Worm (Caenorhabditis elegans): Measurements from ENCODE around the gene twk-7.

The twk-7 gene

ce11 chrIII:8646021-8646420 is 2.5 kb upstream of the twk-7 start (continued):
- TF ChIP-seq madf-5 (GFP tag; IDR thresholded peaks at IDR 0.05) (no peak), lim-7 (GFP tag; IDR thresholded peaks at IDR 0.05) (peak; percentile 77), egl-27 (tag; optimal IDR thresholded peaks at IDR 0.05) (no peak), daf-8 (GFP tag; IDR thresholded peaks at IDR 0.05) (no peak), pqm-1 (tag; optimal IDR thresholded peaks at IDR 0.05) (no peak), Y75B8A.6 (GFP tag; IDR thresholded peaks at IDR 0.05) (no peak), egl-43 (GFP tag; IDR thresholded peaks at IDR 0.05) (no peak), madf-9 (GFP tag; conservative IDR thresholded peaks at IDR 0.05) (no peak), F26F4.8 (GFP tag; conservative IDR thresholded peaks at IDR 0.05) (0 out of 2 replicates have a peak, but pooled peaks have one; percentile 42), ceh-62 (tag; optimal IDR thresholded peaks at IDR 0.05) (no peak), fkh-10 (GFP tag; optimal IDR thresholded peaks at IDR 0.05) (no peak), lin-39 (tag; optimal IDR thresholded peaks at IDR 0.05) (no peak), tag-97 (GFP tag; IDR thresholded peaks at IDR 0.05) (no peak), arid-1 (GFP tag; conservative IDR thresholded peaks at IDR 0.05) (no peak; the same call in 1 of the 2 replicates), nhr-42 (GFP tag; IDR thresholded peaks at IDR 0.05) (no peak), nhr-237 (tag; optimal IDR thresholded peaks at IDR 0.05) (no peak), ZK337.2 (GFP tag; IDR thresholded peaks at IDR 0.05) (no peak), zfp-3 (GFP tag; conservative IDR thresholded peaks at IDR 0.05) (no peak), mdl-1 (tag; optimal IDR thresholded peaks at IDR 0.05) (no peak), hlh-30 (tag; optimal IDR thresholded peaks at IDR 0.05; ENCODE audit: insufficient read depth) (no peak), T20F7.1 (GFP tag; optimal IDR thresholded peaks at IDR 0.05) (peak; percentile 13), sdz-12 (GFP tag; optimal IDR thresholded peaks at IDR 0.05) (no peak), zfp-2 (tag; optimal IDR thresholded peaks at IDR 0.05) (no peak), zip-11 (GFP tag; IDR thresholded peaks at IDR 0.05) (no peak), ces-1 (GFP tag; optimal IDR thresholded peaks at IDR 0.05) (no peak), ceh-82 (tag; optimal IDR thresholded peaks at IDR 0.05) (no peak), aly-2 (tag; optimal IDR thresholded peaks at IDR 0.05) (no peak), lin-29 (GFP tag; IDR thresholded peaks at IDR 0.05) (no peak), ceh-28 (tag; optimal IDR thresholded peaks at IDR 0.05) (no peak), nhr-48 (tag; optimal IDR thresholded peaks at IDR 0.05) (no peak), ceh-44 (GFP tag; IDR thresholded peaks at IDR 0.05) (0 out of 2 replicates have a peak, but pooled peaks have one; percentile 39), lin-38 (GFP tag; IDR thresholded peaks at IDR 0.05) (no peak), snpc-4 (tag; optimal IDR thresholded peaks at IDR 0.05) (no peak), nhr-102 (tag; optimal IDR thresholded peaks at IDR 0.05) (no peak), lin-1 (GFP tag; IDR thresholded peaks at IDR 0.05) (no peak)

ce11 chrIII:8639188-8639795 is 4.2 kb downstream of the twk-7 start, which contains the start of gene fip-1:
Gene fip-1 (plus strand): TSS chrIII:8639745.
- peak; percentile 23; the same call in 1 of the 2 replicates for TF ChIP-seq dmd-6 (GFP tag; IDR thresholded peaks at IDR 0.05)
- no peak for TF ChIP-seq fkh-10 (GFP tag; optimal IDR thresholded peaks at IDR 0.05)
- peak; percentile 80 for TF ChIP-seq pha-4 (GFP tag; IDR thresholded peaks at IDR 0.05)
- TF ChIP-seq pha-4 (tag; optimal IDR thresholded peaks at IDR 0.05) = no peak
- peak in 1 of 2 experiments; percentile 77 for TF ChIP-seq daf-16 (GFP tag; optimal IDR thresholded peaks at IDR 0.05)
- peak; percentile 57 for TF ChIP-seq daf-16 (tag; optimal IDR thresholded peaks at IDR 0.05)
- peak; percentile 91 for TF ChIP-seq dmd-8 (GFP tag; IDR thresholded peaks at IDR 0.05)
- peak; percentile 20 for TF ChIP-seq nhr-48 (tag; optimal IDR thresholded peaks at IDR 0.05)
- peak; percentile 33 for TF ChIP-seq unc-130 (GFP tag; optimal IDR thresholded peaks at IDR 0.05)
- no peak for TF ChIP-seq cey-2 (tag; optimal IDR thresholded peaks at IDR 0.05; ENCODE audit: borderline replicate concordance, insufficient read depth)
- TF ChIP-seq snpc-1.2 (GFP tag; IDR thresholded peaks at IDR 0.05) = peak; percentile 59
- 0 out of 2 replicates have a peak, but pooled peaks have one; percentile 49 for TF ChIP-seq ceh-44 (GFP tag; IDR thresholded peaks at IDR 0.05)
- peak; percentile 41 for TF ChIP-seq hmg-1.1 (GFP tag; IDR thresholded peaks at IDR 0.05)
- TF ChIP-seq nhr-42 (GFP tag; IDR thresholded peaks at IDR 0.05) = peak; percentile 48; the same call in 1 of the 2 replicates
- TF ChIP-seq ctbp-1 (GFP tag; IDR thresholded peaks at IDR 0.05) = 0 out of 2 replicates have a peak, but pooled peaks have one; percentile 39
- TF ChIP-seq hlh-30 (tag; optimal IDR thresholded peaks at IDR 0.05; ENCODE audit: insufficient read depth) = peak; percentile 41
- peak; percentile 92 for TF ChIP-seq aha-1 (tag)
- peak; percentile 81 for TF ChIP-seq vab-7 (GFP tag; IDR thresholded peaks at IDR 0.05)
- TF ChIP-seq gei-8 (GFP tag; optimal IDR thresholded peaks at IDR 0.05) = peak; percentile 36
- TF ChIP-seq nhr-28 (tag; optimal IDR thresholded peaks at IDR 0.05) = no peak
- TF ChIP-seq tra-1 (GFP tag; IDR thresholded peaks at IDR 0.05) = peak; percentile 70; the same call in 1 of the 2 replicates
- TF ChIP-seq arid-1 (GFP tag; conservative IDR thresholded peaks at IDR 0.05) = peak; percentile 72
